Worm (Caenorhabditis elegans) whole organism, young adult: ENCODE data around the gene sdz-26.

Experiments used
- B0035.1 ChIP-seq: sonication (generic microtip); optimal IDR thresholded peaks from 2 replicates; lab custom pipeline; 2016; ENCODE audit warnings: missing genetic modification characterization, mild to moderate bottlenecking, missing compliant biosample characterization, missing genotype, missing genetic modification reagents
- D2030.7 ChIP-seq: fragments of 200-800 bp; sonication (Bioruptor generic); IDR thresholded peaks from 2 replicates; pipeline ENCODE4 v1.3.6; 2022; ENCODE audit warnings: missing genetic modification reagents, missing genetic modification characterization, missing compliant biosample characterization
- F10E7.11 ChIP-seq: sonication (generic microtip); optimal IDR thresholded peaks from 2 replicates; lab custom pipeline; 2017; ENCODE audit warnings: mild to moderate bottlenecking, missing genetic modification characterization, moderate library complexity, missing compliant biosample characterization
- F23B12.7 ChIP-seq: sonication (generic microtip); optimal IDR thresholded peaks from 2 replicates; lab custom pipeline; 2017; ENCODE audit warnings: missing genetic modification characterization, mild to moderate bottlenecking, missing compliant biosample characterization, antibody characterized with exemption, moderate library complexity; ENCODE audit not compliant: insufficient read depth
- F37B4.10 ChIP-seq: fragments of 200-800 bp; sonication (Bioruptor generic); IDR thresholded peaks from 2 replicates; pipeline ENCODE4 v1.3.6; 2022; ENCODE audit warnings: missing genetic modification characterization, missing compliant biosample characterization
- F39B2.1 ChIP-seq: fragments of 200-800 bp; sonication (Bioruptor generic); IDR thresholded peaks from 2 replicates; pipeline ENCODE4 v1.3.6; 2022; ENCODE audit warnings: missing genetic modification reagents, missing genetic modification characterization, missing compliant biosample characterization
- F55B11.4 ChIP-seq: sonication (generic microtip); optimal IDR thresholded peaks from 2 replicates; lab custom pipeline; 2016; ENCODE audit warnings: missing compliant biosample characterization, missing genetic modification characterization, borderline replicate concordance; ENCODE audit not compliant: insufficient read depth
- F57A8.1 ChIP-seq: fragments of 200-800 bp; sonication (Bioruptor generic); optimal IDR thresholded peaks from 2 replicates; lab custom pipeline; 2018; ENCODE audit warnings: mild to moderate bottlenecking, missing genetic modification characterization, moderate library complexity, missing compliant biosample characterization
- F57C9.4 ChIP-seq: sonication (generic microtip); optimal IDR thresholded peaks from 2 replicates; lab custom pipeline; 2017; ENCODE audit warnings: mild to moderate bottlenecking, missing genetic modification characterization, missing compliant biosample characterization
- Y53F4B.3 ChIP-seq: fragments of 200-800 bp; sonication (Bioruptor generic); IDR thresholded peaks from 2 replicates; pipeline ENCODE4 v1.3.6; 2022; ENCODE audit warnings: missing genetic modification reagents, missing genetic modification characterization, missing compliant biosample characterization
- Y53G8AR.9 ChIP-seq: fragments of 200-800 bp; sonication (Bioruptor generic); conservative IDR thresholded peaks from 2 replicates; pipeline ENCODE4 v1.3.6; 2022; ENCODE audit warnings: missing genetic modification reagents, missing genetic modification characterization, missing compliant biosample characterization
- athp-1 ChIP-seq: sonication (generic microtip); optimal IDR thresholded peaks from 2 replicates; lab custom pipeline; 2017; ENCODE audit warnings: mild to moderate bottlenecking, missing genetic modification characterization, missing compliant biosample characterization
- attf-3 ChIP-seq: fragments of 200-800 bp; sonication (Bioruptor generic); conservative IDR thresholded peaks from 2 replicates; pipeline ENCODE4 v1.3.6; 2022; ENCODE audit warnings: missing genetic modification reagents, missing genetic modification characterization, missing compliant biosample characterization
- attf-5 ChIP-seq: fragments of 200-800 bp; sonication (Bioruptor generic); optimal IDR thresholded peaks from 2 replicates; lab custom pipeline; 2018; ENCODE audit warnings: mild to moderate bottlenecking, missing genetic modification characterization, missing compliant biosample characterization
- cebp-2 ChIP-seq: fragments of 200-800 bp; sonication (Bioruptor generic); IDR thresholded peaks from 2 replicates; pipeline ENCODE4 v1.3.6; 2022; ENCODE audit warnings: missing genetic modification characterization, missing compliant biosample characterization
- ceh-100 ChIP-seq: fragments of 200-800 bp; sonication (Bioruptor generic); IDR thresholded peaks from 2 replicates; pipeline ENCODE4 v1.3.6; 2022; ENCODE audit warnings: missing genetic modification reagents, missing genetic modification characterization, missing compliant biosample characterization
- chd-7 ChIP-seq: sonication (generic microtip); optimal IDR thresholded peaks from 2 replicates; lab custom pipeline; 2016; ENCODE audit warnings: mild to moderate bottlenecking, missing genetic modification characterization, moderate library complexity, missing compliant biosample characterization
- dox-1 ChIP-seq: fragments of 200-800 bp; sonication (Bioruptor generic); IDR thresholded peaks from 2 replicates; pipeline ENCODE4 v1.3.6; 2022; ENCODE audit warnings: missing genetic modification reagents, missing genetic modification characterization, missing compliant biosample characterization
- dpff-1 ChIP-seq: sonication (generic microtip); optimal IDR thresholded peaks from 2 replicates; lab custom pipeline; 2017; ENCODE audit warnings: mild to moderate bottlenecking, missing genetic modification characterization, missing compliant biosample characterization
- egl-44 ChIP-seq: fragments of 200-800 bp; sonication (Bioruptor generic); IDR thresholded peaks from 2 replicates; pipeline ENCODE4 v1.3.6; 2022; ENCODE audit warnings: missing genetic modification reagents, missing genetic modification characterization, missing compliant biosample characterization
- gei-17 ChIP-seq: fragments of 200-800 bp; sonication (Bioruptor generic); optimal IDR thresholded peaks from 2 replicates; lab custom pipeline; 2018; ENCODE audit warnings: mild to moderate bottlenecking, missing genetic modification characterization, missing compliant biosample characterization
- him-1 ChIP-seq: sonication (generic microtip); optimal IDR thresholded peaks from 2 replicates; lab custom pipeline; 2016; ENCODE audit warnings: missing genotype, missing genetic modification reagents, missing genetic modification characterization, missing compliant biosample characterization
- hlh-26 ChIP-seq: fragments of 200-800 bp; sonication (Bioruptor generic); conservative IDR thresholded peaks from 2 replicates; pipeline ENCODE4 v1.3.6; 2022; ENCODE audit warnings: missing genetic modification reagents, missing genetic modification characterization, missing compliant biosample characterization
- hmg-1.2 ChIP-seq: fragments of 200-800 bp; sonication (Bioruptor generic); IDR thresholded peaks from 2 replicates; pipeline ENCODE4 v1.3.6; 2022; ENCODE audit warnings: missing genetic modification reagents, missing genetic modification characterization, missing compliant biosample characterization
- lag-1 ChIP-seq: fragments of 200-800 bp; sonication (Bioruptor generic); IDR thresholded peaks from 2 replicates; pipeline ENCODE4 v1.3.6; 2022; ENCODE audit warnings: missing genetic modification reagents, missing genetic modification characterization, missing compliant biosample characterization
- lin-26 ChIP-seq: fragments of 200-800 bp; sonication (Bioruptor generic); IDR thresholded peaks from 2 replicates; pipeline ENCODE4 v1.3.6; 2022; ENCODE audit warnings: missing genetic modification reagents, missing genetic modification characterization, missing compliant biosample characterization
- lin-54 ChIP-seq: fragments of 200-800 bp; sonication (Bioruptor generic); optimal IDR thresholded peaks from 2 replicates; lab custom pipeline; 2018; ENCODE audit warnings: mild to moderate bottlenecking, missing genetic modification characterization, missing compliant biosample characterization
- madf-8 ChIP-seq: fragments of 200-800 bp; sonication (Bioruptor generic); conservative IDR thresholded peaks from 2 replicates; pipeline ENCODE4 v1.3.6; 2022; ENCODE audit warnings: missing genetic modification reagents, missing genetic modification characterization, missing compliant biosample characterization
- nfya-1 ChIP-seq: sonication (generic microtip); optimal IDR thresholded peaks from 2 replicates; lab custom pipeline; 2017; ENCODE audit warnings: antibody characterized with exemption, missing compliant biosample characterization, missing genetic modification characterization, borderline replicate concordance; ENCODE audit not compliant: insufficient read depth
- nfya-2 ChIP-seq: fragments of 200-800 bp; sonication (Bioruptor generic); IDR thresholded peaks from 2 replicates; pipeline ENCODE4 v1.3.6; 2022; ENCODE audit warnings: missing genetic modification reagents, missing genetic modification characterization, missing compliant biosample characterization
- nhr-120 ChIP-seq: fragments of 200-800 bp; sonication (Bioruptor generic); IDR thresholded peaks from 2 replicates; pipeline ENCODE4 v1.3.6; 2022; ENCODE audit warnings: missing genetic modification characterization, missing compliant biosample characterization
- nhr-80 ChIP-seq: sonication (generic microtip); optimal IDR thresholded peaks from 2 replicates; lab custom pipeline; 2016; ENCODE audit warnings: missing genetic modification characterization, missing compliant biosample characterization
- nhr-90 ChIP-seq: sonication (generic microtip); optimal IDR thresholded peaks from 2 replicates; lab custom pipeline; 2016; ENCODE audit warnings: missing genotype, mild to moderate bottlenecking, missing genetic modification characterization, missing compliant biosample characterization
- pbrm-1 ChIP-seq: fragments of 200-800 bp; sonication (Bioruptor generic); IDR thresholded peaks from 2 replicates; pipeline ENCODE4 v1.3.6; 2022; ENCODE audit warnings: missing genetic modification reagents, missing genetic modification characterization, missing compliant biosample characterization
- pha-4 ChIP-seq: fragments of 150-350 bp; sonication (generic microtip); optimal IDR thresholded peaks from 2 replicates; lab custom pipeline; 2014; ENCODE audit warnings: missing biosample characterization, missing genetic modification reagents, missing genetic modification characterization
- rcor-1 ChIP-seq: fragments of 200-800 bp; sonication (Bioruptor generic); IDR thresholded peaks from 2 replicates; pipeline ENCODE4 v1.3.6; 2022; ENCODE audit warnings: missing genetic modification reagents, missing genetic modification characterization, missing compliant biosample characterization
- rec-8 ChIP-seq, 2 experiments: sonication (generic microtip); optimal IDR thresholded peaks; 2 replicates each; lab custom pipeline; 2016; ENCODE audit warnings: mild to moderate bottlenecking in 2 of 2, missing genetic modification characterization in 2 of 2, missing genetic modification reagents in 2 of 2, missing genotype in 2 of 2, missing biosample characterization in 1 of 2, missing compliant biosample characterization in 1 of 2, moderate library complexity in 1 of 2
- sea-2 ChIP-seq: fragments of 200-800 bp; sonication (Bioruptor generic); IDR thresholded peaks from 2 replicates; pipeline ENCODE4 v1.3.6; 2022; ENCODE audit warnings: missing genetic modification characterization, missing compliant biosample characterization
- snpc-1.3 ChIP-seq: sonication (generic microtip); optimal IDR thresholded peaks from 2 replicates; lab custom pipeline; 2017; ENCODE audit warnings: missing genetic modification characterization, mild to moderate bottlenecking, missing compliant biosample characterization, antibody characterized with exemption, moderate library complexity, missing genotype, missing genetic modification reagents; ENCODE audit not compliant: insufficient read depth
- snpc-3.4 ChIP-seq: sonication (generic microtip); optimal IDR thresholded peaks from 2 replicates; lab custom pipeline; 2017; ENCODE audit warnings: missing genetic modification characterization, mild to moderate bottlenecking, missing compliant biosample characterization, antibody characterized with exemption, moderate library complexity, missing genotype, missing genetic modification reagents
- somi-1 ChIP-seq: fragments of 200-800 bp; sonication (Bioruptor generic); optimal IDR thresholded peaks from 2 replicates; lab custom pipeline; 2018; ENCODE audit warnings: mild to moderate bottlenecking, missing genetic modification characterization, missing compliant biosample characterization
- tlf-1 ChIP-seq: fragments of 200-800 bp; sonication (Bioruptor generic); optimal IDR thresholded peaks from 2 replicates; lab custom pipeline; 2018; ENCODE audit warnings: mild to moderate bottlenecking, missing genetic modification characterization, missing compliant biosample characterization
- unc-62 ChIP-seq: fragments of 150-350 bp; optimal IDR thresholded peaks from 2 replicates; lab custom pipeline; 2014; ENCODE audit warnings: missing biosample characterization, missing genetic modification reagents, missing genetic modification characterization
- zfh-2 ChIP-seq: fragments of 200-800 bp; sonication (Bioruptor generic); conservative IDR thresholded peaks from 2 replicates; pipeline ENCODE4 v1.3.6; 2022; ENCODE audit warnings: missing genetic modification reagents, missing genetic modification characterization, missing compliant biosample characterization
- ztf-18 ChIP-seq: sonication (generic microtip); optimal IDR thresholded peaks from 2 replicates; lab custom pipeline; 2016; ENCODE audit warnings: missing genotype, mild to moderate bottlenecking, missing genetic modification characterization, missing compliant biosample characterization
- ztf-26 ChIP-seq: sonication (generic microtip); optimal IDR thresholded peaks from 2 replicates; lab custom pipeline; 2017; ENCODE audit warnings: missing genetic modification characterization, missing compliant biosample characterization
- ztf-28 ChIP-seq: fragments of 200-800 bp; sonication (Bioruptor generic); IDR thresholded peaks from 2 replicates; pipeline ENCODE4 v1.3.6; 2022; ENCODE audit warnings: missing genetic modification reagents, missing genetic modification characterization, missing compliant biosample characterization
- ztf-3 ChIP-seq: fragments of 200-800 bp; sonication (Bioruptor generic); optimal IDR thresholded peaks from 2 replicates; lab custom pipeline; 2018; ENCODE audit warnings: mild to moderate bottlenecking, missing genetic modification characterization, missing compliant biosample characterization

sdz-26 gene

DNA sequence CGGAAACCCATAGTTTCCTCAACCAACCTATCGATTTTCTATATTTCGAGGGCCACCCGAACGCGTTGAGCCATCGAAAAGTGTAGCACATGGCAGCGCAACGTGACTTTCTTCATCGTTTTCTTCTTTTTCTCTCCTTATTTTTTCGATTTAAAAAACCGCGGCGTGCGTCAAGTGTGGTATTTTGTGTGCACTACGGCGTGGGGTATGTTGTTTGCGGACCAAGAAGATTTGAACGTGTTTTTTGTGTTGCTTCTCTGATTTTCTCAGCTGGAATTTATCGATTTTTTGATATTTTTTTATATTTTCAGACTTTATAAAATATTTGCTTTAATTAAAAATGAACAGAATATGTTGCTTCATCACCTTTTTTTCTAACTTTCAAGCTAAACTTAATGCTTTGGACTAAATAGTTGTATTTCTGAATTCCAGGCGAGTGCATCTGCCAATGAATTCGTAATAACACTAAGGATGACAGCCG lies 23.6 kb upstream of the sdz-26 start, which contains the start of the genes agl-1 and pfs-2 (continued):
- TF ChIP-seq Y53F4B.3 (GFP tag; lab: Robert Waterston, UW) (no peak), F55B11.4 (no peak), lin-26 (GFP tag; lab: Robert Waterston, UW) (no peak), unc-62 (no peak), pha-4 (tag; lab: Kevin White, UChicago) (no peak), ztf-18 (tag; lab: Kevin White, UChicago) (peak; percentile 43), ztf-3 (GFP tag; lab: Kevin White, UChicago) (no peak), sea-2 (GFP tag; lab: Robert Waterston, UW) (no peak), madf-8 (GFP tag; lab: Robert Waterston, UW) (no peak), dox-1 (peak; percentile 35; the same call in 1 of the 2 replicates), ztf-28 (GFP tag; lab: Robert Waterston, UW) (no peak), hmg-1.2 (GFP tag; lab: Robert Waterston, UW) (no peak), F57A8.1 (GFP tag; lab: Kevin White, UChicago) (no peak), B0035.1 (tag; lab: Kevin White, UChicago) (no peak), rec-8 (tag; optimal IDR thresholded peaks at IDR 0.05; lab: Kevin White, UChicago) (no peak), somi-1 (no peak), gei-17 (GFP tag; lab: Kevin White, UChicago) (no peak), Y53G8AR.9 (GFP tag; lab: Robert Waterston, UW) (no peak), tlf-1 (GFP tag; lab: Kevin White, UChicago) (no peak), F23B12.7 (tag; lab: Kevin White, UChicago) (peak; percentile 69), hlh-26 (no peak), cebp-2 (GFP tag; lab: Robert Waterston, UW) (no peak), egl-44 (no peak), F37B4.10 (GFP tag; lab: Robert Waterston, UW) (no peak), nhr-120 (GFP tag; lab: Robert Waterston, UW) (no peak), lin-54 (GFP tag; lab: Kevin White, UChicago) (peak; percentile 78), chd-7 (no peak), snpc-3.4 (tag; lab: Kevin White, UChicago) (no peak), F10E7.11 (tag; lab: Kevin White, UChicago) (no peak), rcor-1 (GFP tag; lab: Robert Waterston, UW) (no peak), him-1 (tag; lab: Kevin White, UChicago) (no peak), nfya-2 (GFP tag; lab: Robert Waterston, UW) (no peak), zfh-2 (GFP tag; lab: Robert Waterston, UW) (no peak), F57C9.4 (no peak), ztf-26 (tag; lab: Kevin White, UChicago) (no peak), ceh-100 (no peak), dpff-1 (tag; lab: Kevin White, UChicago) (no peak), pbrm-1 (no peak), F39B2.1 (GFP tag; lab: Robert Waterston, UW) (no peak), attf-3 (GFP tag; lab: Robert Waterston, UW) (no peak), attf-5 (GFP tag; lab: Kevin White, UChicago) (peak; percentile 94), lag-1 (GFP tag; lab: Robert Waterston, UW) (no peak), nfya-1 (tag; lab: Kevin White, UChicago) (no peak), snpc-1.3 (peak; percentile 32), D2030.7 (peak; percentile 47; the same call in 1 of the 2 replicates), athp-1 (tag; lab: Kevin White, UChicago) (no peak), nhr-90 (tag; lab: Kevin White, UChicago) (no peak), nhr-80 (tag; lab: Kevin White, UChicago) (peak; percentile 5)
